Worm (Caenorhabditis elegans): ENCODE results near the gene F10C1.9.

The F10C1.9 gene

DNA sequence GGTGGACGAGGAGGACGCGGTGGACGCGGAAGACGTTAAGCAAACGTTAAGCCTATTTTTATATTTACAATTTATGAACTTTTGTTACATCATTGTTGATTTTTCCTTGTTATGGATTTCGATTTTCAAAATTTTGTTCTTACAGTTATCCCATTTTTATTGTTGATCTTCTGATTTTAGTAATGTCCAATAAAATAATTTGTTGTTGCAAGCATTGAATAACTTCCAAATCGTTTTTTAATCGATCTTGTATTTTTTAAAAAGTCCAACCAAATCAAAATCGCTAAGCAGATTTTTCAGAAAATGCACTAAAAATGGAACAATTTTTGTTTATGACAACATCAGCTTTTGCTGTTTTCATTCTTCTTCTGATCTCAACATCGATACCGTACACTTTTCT is 27.3 kb downstream of the F10C1.9 start, which contains the start of gene zipt-3:
Gene zipt-3 (plus strand): TSS at position 301 of the 400 bp plus-strand sequence.
- TF ChIP-seq F10E7.11 (tag; optimal IDR thresholded peaks at IDR 0.05) = no peak
- TF ChIP-seq lin-40 (tag; optimal IDR thresholded peaks at IDR 0.05) = no peak
- TF ChIP-seq F57A8.1 (GFP tag; optimal IDR thresholded peaks at IDR 0.05) = no peak
- no peak for TF ChIP-seq hmg-1.2 (GFP tag; IDR thresholded peaks at IDR 0.05)
- TF ChIP-seq F55B11.4 (tag; optimal IDR thresholded peaks at IDR 0.05; ENCODE audit: borderline replicate concordance, insufficient read depth) = no peak
- TF ChIP-seq atf-7 (tag; optimal IDR thresholded peaks at IDR 0.05) = no peak
- TF ChIP-seq aptf-3 (GFP tag; IDR thresholded peaks at IDR 0.05) = no peak
- no peak for TF ChIP-seq ekl-4 (GFP tag; IDR thresholded peaks at IDR 0.05)
- no peak for TF ChIP-seq hrde-1 (tag; optimal IDR thresholded peaks at IDR 0.05; ENCODE audit: borderline replicate concordance)

DNA sequence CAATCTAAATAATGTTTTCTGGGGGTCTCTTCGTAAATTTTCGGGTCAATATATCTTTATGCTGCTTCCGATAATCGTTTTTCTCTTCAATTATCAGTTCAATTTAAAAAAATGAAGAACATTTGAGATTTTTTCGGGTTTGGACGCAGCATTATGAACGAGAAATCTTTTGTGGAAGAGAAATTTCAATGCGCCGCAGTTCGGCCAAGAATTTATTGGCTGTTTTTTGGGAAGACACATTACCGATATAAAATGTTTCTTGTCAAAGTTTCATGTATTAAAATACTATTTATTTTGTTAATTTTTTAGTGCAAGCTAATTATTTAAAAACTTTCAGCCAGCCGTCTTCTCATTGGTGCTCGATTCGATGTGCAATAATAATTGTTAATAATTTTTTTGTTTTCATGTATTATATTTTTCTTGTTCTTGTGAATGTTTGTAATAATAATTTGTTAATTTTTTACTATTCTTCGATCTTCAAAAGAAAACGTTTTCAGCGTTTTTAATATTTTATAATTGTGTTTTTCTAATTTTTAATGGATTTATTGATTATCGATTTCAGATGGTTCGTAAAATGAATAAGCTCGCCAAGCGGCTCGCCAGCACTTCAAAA is 29.2 kb downstream of the F10C1.9 start, which contains the start of the genes C18A3.10 and C18A3.3:
Gene C18A3.10 (minus strand): TSS at position 101 of the 613 bp plus-strand sequence.
Gene C18A3.3 (plus strand): TSS at position 563 of the 613 bp plus-strand sequence.
- TF ChIP-seq nhr-80 (tag; optimal IDR thresholded peaks at IDR 0.05) (peak; percentile 27), ama-1 (optimal IDR thresholded peaks at IDR 0.05) (no peak), ama-1 (GFP tag; optimal IDR thresholded peaks at IDR 0.05) (no peak), ets-4 (GFP tag; optimal IDR thresholded peaks at IDR 0.05) (no peak), T26A5.8 (tag; optimal IDR thresholded peaks at IDR 0.05) (no peak), somi-1 (GFP tag; optimal IDR thresholded peaks at IDR 0.05) (no peak), ztf-6 (GFP tag; IDR thresholded peaks at IDR 0.05) (no peak), madf-3 (GFP tag; IDR thresholded peaks at IDR 0.05) (0 out of 2 replicates have a peak, but pooled peaks have one; percentile 28), mcd-1 (GFP tag; IDR thresholded peaks at IDR 0.05) (no peak), aptf-3 (GFP tag; IDR thresholded peaks at IDR 0.05) (no peak), lin-54 (GFP tag; optimal IDR thresholded peaks at IDR 0.05) (no peak), snpc-4 (GFP tag; optimal IDR thresholded peaks at IDR 0.05) (no peak), snpc-4 (tag; optimal IDR thresholded peaks at IDR 0.05) (no peak), hsf-1 (GFP tag; IDR thresholded peaks at IDR 0.05) (no peak), F10E7.11 (tag; optimal IDR thresholded peaks at IDR 0.05) (no peak), ceh-100 (GFP tag; IDR thresholded peaks at IDR 0.05) (no peak), snpc-1.1 (tag; optimal IDR thresholded peaks at IDR 0.05; ENCODE audit: insufficient read depth) (no peak), Y53F4B.3 (GFP tag; IDR thresholded peaks at IDR 0.05) (no peak), mxl-1 (tag; optimal IDR thresholded peaks at IDR 0.05) (no peak)

DNA sequence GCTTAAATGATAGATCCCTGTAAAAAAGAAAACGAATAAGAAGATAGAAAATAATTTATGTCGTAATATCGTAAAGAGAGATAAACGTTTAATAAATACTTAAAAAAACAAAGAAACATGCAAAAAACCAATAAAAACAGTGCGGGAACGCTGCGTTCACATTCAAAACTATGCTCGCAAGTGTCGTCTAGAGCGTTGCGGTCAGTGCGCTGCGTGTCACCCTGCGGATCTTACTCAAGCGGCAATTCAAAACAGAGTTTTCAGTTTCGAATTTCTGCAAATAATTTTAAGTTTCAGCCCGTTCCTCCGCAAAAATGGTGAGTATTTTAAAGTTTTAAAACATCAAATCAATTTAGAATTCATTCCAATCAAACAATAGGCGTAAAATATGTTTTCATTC is 30.3 kb downstream of the F10C1.9 start, which contains the start of the genes tiar-1 and lelo-4:
Gene tiar-1 (minus strand): TSS at position 17 of the 400 bp plus-strand sequence.
Gene lelo-4 (plus strand): TSS at position 118 of the 400 bp plus-strand sequence.
- TF ChIP-seq dpl-1 (GFP tag; optimal IDR thresholded peaks at IDR 0.05) (peak; percentile 73), ZK185.1 (tag; optimal IDR thresholded peaks at IDR 0.05; ENCODE audit: poor library complexity, severe bottlenecking) (peak; percentile 29), cebp-1 (GFP tag; IDR thresholded peaks at IDR 0.05) (no peak), cebp-1 (tag; optimal IDR thresholded peaks at IDR 0.05) (peak; percentile 42), ceh-100 (GFP tag; IDR thresholded peaks at IDR 0.05) (peak; percentile 44; the same call in 1 of the 2 replicates), madf-8 (GFP tag; conservative IDR thresholded peaks at IDR 0.05) (no peak), attf-5 (GFP tag; optimal IDR thresholded peaks at IDR 0.05) (peak; percentile 64), F39B2.1 (GFP tag; IDR thresholded peaks at IDR 0.05) (no peak), atf-7 (tag; optimal IDR thresholded peaks at IDR 0.05) (no peak), lsy-27 (tag; optimal IDR thresholded peaks at IDR 0.05; ENCODE audit: borderline replicate concordance, insufficient read depth) (peak; percentile 48), ekl-4 (GFP tag; IDR thresholded peaks at IDR 0.05) (0 out of 2 replicates have a peak, but pooled peaks have one; percentile 31), mcd-1 (GFP tag; IDR thresholded peaks at IDR 0.05) (0 out of 2 replicates have a peak, but pooled peaks have one; percentile 45), F23B12.7 (tag; optimal IDR thresholded peaks at IDR 0.05; ENCODE audit: insufficient read depth) (peak; percentile 86), lin-40 (tag; optimal IDR thresholded peaks at IDR 0.05) (peak; percentile 16), mxl-1 (tag; optimal IDR thresholded peaks at IDR 0.05) (no peak), hsf-1 (GFP tag; IDR thresholded peaks at IDR 0.05) (no peak), madf-6 (GFP tag; IDR thresholded peaks at IDR 0.05) (peak; percentile 53; the same call in 1 of the 2 replicates), snpc-1.3 (tag; optimal IDR thresholded peaks at IDR 0.05; ENCODE audit: insufficient read depth) (peak; percentile 52), attf-3 (GFP tag; conservative IDR thresholded peaks at IDR 0.05) (no peak), cebp-2 (GFP tag; IDR thresholded peaks at IDR 0.05) (no peak), lin-54 (GFP tag; optimal IDR thresholded peaks at IDR 0.05) (peak; percentile 93), D2030.7 (GFP tag; IDR thresholded peaks at IDR 0.05) (peak; percentile 19; the same call in 1 of the 2 replicates), let-607 (tag; optimal IDR thresholded peaks at IDR 0.05) (peak in 1 of 2 experiments; percentile 10), tbp1 (GFP tag; optimal IDR thresholded peaks at IDR 0.05) (peak; percentile 16), efl-1 (GFP tag; optimal IDR thresholded peaks at IDR 0.05) (peak; percentile 72)
